Worm (Caenorhabditis elegans): Measurements from ENCODE around the gene C42D8.1.

ce11 chrX:5119686-5120085 is 10.4 kb downstream of the C42D8.1 start:
- TF ChIP-seq dao-5 (tag; optimal IDR thresholded peaks at IDR 0.05) = no peak
- no peak for TF ChIP-seq him-1 (tag; optimal IDR thresholded peaks at IDR 0.05)
